Worm (Caenorhabditis elegans): ENCODE results near the gene sra-34.
A peak's percentile ranks its signal among the peaks of the same experiment; 100 is the strongest.

The sra-34 gene

DNA sequence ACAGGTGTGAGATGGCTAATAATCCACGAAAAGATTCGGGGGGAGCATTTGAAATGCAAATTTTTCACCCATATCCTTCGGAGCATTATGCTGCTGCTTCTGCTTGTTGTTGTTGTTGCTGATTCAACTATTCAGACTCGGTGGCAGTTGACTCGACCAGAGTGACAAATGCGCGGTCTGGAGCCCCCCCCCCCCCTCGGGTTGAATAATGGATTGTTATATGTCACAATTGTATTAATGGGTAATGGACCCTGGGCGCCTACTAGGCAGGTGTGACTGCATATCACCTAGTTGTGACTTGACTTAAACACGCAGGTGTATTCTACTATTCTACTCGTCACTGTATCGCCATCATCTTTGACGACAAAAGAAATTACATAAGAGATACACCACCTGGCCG is 32.1 kb upstream of the sra-34 start:
- no peak for TF ChIP-seq ztf-11 (tag; optimal IDR thresholded peaks at IDR 0.05)
- TF ChIP-seq unc-30 (tag; optimal IDR thresholded peaks at IDR 0.05): no peak
- no peak for TF ChIP-seq xbp-1 (tag; optimal IDR thresholded peaks at IDR 0.05)
- no peak for TF ChIP-seq sox-4 (tag; optimal IDR thresholded peaks at IDR 0.05)
- TF ChIP-seq aly-2 (tag; optimal IDR thresholded peaks at IDR 0.05): no peak
- no peak for TF ChIP-seq unc-62 (GFP tag; optimal IDR thresholded peaks at IDR 0.05)
- TF ChIP-seq vab-15 (tag; optimal IDR thresholded peaks at IDR 0.05): no peak

DNA sequence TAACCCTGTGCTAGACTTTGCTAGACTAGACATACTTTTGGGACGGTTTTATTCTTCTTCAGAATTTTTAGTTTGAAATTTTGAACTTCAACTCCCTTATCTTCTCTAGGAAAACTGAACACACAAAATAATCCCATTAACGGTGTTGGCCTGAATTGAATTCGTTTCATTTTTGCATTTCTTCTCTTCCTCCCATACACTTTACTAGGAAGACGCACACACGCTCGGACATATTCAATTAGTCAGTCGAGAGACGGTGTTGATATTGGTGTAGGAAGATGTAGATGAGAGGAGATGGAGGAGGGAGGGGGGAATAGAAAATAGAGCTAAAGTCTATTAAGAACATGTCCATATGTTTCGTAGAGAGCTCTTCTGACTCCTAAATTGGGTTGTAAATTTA is 31.2 kb upstream of the sra-34 start:
- TF ChIP-seq lin-14 (GFP tag; optimal IDR thresholded peaks at IDR 0.05) (peak; percentile 48), lsy-2 (tag; optimal IDR thresholded peaks at IDR 0.05) (no peak), unc-86 (tag; optimal IDR thresholded peaks at IDR 0.05) (peak; percentile 2)

DNA sequence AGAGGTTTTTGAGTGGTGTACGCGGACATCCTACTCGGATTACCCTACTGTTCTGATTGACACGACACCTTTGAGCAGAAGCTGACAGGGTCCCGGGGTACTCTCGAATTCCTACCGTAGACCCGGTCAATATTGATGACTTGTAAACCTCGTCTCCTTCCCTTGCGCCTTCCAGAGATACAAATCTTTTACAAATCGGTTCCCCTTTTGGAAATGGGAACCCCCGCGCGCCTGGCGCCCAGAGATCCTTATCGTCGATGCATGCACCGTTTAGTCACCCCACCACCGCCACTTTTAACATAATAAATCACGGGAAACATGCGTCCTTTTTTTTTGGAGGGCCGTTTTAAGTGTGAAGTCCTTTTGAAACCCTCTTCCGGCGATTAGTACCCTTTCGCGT is 29.6 kb upstream of the sra-34 start:
- TF ChIP-seq nhr-85 (tag): peak; percentile 84
- no peak for TF ChIP-seq snu-23 (GFP tag; optimal IDR thresholded peaks at IDR 0.05)
- peak; percentile 67 for TF ChIP-seq lin-14 (GFP tag; optimal IDR thresholded peaks at IDR 0.05)

DNA sequence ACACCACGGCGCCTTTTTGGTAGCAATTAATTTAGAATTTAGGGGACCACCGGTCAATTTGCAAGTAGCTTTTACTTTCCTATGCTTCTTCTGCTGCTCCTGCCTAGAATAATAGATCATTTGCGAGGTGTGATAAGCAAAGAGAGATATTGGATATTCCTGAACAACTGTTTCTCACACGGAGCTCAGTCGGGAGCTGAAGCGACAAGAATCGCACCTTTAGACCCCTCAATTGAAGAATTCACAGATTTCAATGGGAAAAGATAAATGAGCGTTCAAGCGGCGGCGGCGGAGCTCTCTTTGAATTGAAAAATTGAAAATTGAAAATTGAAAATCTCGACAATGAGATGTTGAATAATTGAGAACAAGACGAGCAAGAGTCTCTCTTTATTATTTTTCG is 29.1 kb upstream of the sra-34 start:
- TF ChIP-seq rnt-1 (tag; optimal IDR thresholded peaks at IDR 0.05) (peak; percentile 11), xbp-1 (tag; optimal IDR thresholded peaks at IDR 0.05) (no peak), hlh-17 (GFP tag; optimal IDR thresholded peaks at IDR 0.05; ENCODE audit: borderline replicate concordance) (no peak), hlh-4 (tag; optimal IDR thresholded peaks at IDR 0.05) (no peak)

DNA sequence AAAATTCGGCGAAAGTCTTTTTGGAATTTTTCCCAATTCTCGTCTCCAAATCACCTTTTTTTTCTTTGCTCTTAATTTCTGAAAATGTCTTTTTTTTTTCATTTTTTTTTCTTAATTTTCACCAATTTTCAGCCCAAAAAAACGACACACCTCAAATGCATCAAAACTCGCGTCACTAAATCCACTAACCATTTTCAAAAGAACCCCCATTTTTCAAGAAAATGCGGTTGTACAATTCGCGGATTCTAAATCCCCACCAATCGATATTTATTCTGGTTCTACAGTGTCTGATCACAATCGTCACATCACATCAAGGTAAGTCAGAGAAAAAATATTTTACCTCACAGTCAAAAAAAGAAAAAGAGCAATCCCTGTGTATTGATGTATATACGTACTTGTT is 28.4 kb upstream of the sra-34 start, which contains the start of gene vab-1:
TSS of gene vab-1 (plus strand) at position 133 of the 400 bp plus-strand sequence.
- TF ChIP-seq unc-62 (GFP tag; optimal IDR thresholded peaks at IDR 0.05) (no peak), efl-1 (optimal IDR thresholded peaks at IDR 0.05) (no peak), efl-1 (GFP tag; optimal IDR thresholded peaks at IDR 0.05 in 1 of 2) (peak in 1 of 2 experiments; percentile 70)

DNA sequence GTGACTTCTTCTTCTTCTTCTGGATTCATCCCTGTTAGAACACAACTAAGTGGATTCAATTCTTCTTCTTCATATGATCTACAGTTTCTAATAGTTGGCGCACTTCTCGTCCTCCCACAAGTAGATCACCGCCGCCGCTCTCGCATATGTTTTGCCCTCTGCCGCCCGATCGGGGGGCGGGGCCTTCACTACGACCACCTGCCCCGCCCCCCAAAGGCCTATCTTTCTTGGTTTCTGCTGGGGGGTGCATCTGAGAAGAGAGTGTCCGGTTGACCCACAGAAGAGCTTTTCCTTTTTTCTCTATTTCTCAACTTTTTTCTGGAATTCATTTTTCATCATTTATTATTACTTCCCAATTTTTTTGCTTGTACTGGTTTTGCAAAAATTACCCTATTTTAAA is 27.6 kb upstream of the sra-34 start:
- TF ChIP-seq blmp-1 (tag; optimal IDR thresholded peaks at IDR 0.05) (peak; percentile 5), efl-1 (optimal IDR thresholded peaks at IDR 0.05) (no peak), efl-1 (GFP tag; optimal IDR thresholded peaks at IDR 0.05 in 1 of 2) (peak in 1 of 2 experiments; percentile 63), unc-130 (tag; optimal IDR thresholded peaks at IDR 0.05) (no peak), nhr-71 (tag; optimal IDR thresholded peaks at IDR 0.05) (no peak), lin-14 (GFP tag; optimal IDR thresholded peaks at IDR 0.05) (peak; percentile 9), rnt-1 (tag; optimal IDR thresholded peaks at IDR 0.05) (peak; percentile 20)

DNA sequence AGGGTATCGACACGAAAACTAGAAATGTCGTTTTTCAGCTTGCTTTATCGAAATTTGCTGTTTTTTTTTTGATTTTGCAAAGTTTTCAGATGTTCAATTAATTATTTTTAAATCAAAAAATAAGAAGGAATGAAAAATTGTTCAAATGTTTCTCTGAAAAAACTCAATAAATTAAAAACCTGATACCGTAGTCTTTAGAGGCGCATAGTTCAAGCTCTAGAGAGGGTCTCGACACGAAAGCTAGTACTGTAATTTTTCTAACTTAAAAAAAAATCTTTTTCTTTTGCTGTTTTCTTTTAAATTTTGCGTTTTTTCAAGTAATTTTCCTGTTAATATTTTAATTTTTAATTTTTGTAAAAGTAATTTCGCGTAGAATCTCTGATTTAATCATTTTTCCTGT is 22.8 kb upstream of the sra-34 start:
- TF ChIP-seq fkh-4 (tag; optimal IDR thresholded peaks at IDR 0.05; ENCODE audit: borderline replicate concordance) (no peak), pax-3 (tag; optimal IDR thresholded peaks at IDR 0.05) (no peak), nhr-12 (tag; optimal IDR thresholded peaks at IDR 0.05) (no peak), nhr-237 (tag; optimal IDR thresholded peaks at IDR 0.05) (no peak), aly-2 (tag; optimal IDR thresholded peaks at IDR 0.05) (no peak), hpl-2 (GFP tag; optimal IDR thresholded peaks at IDR 0.05) (no peak), mep-1 (tag; optimal IDR thresholded peaks at IDR 0.05) (no peak), sox-4 (tag; optimal IDR thresholded peaks at IDR 0.05) (no peak), unc-86 (tag; optimal IDR thresholded peaks at IDR 0.05) (no peak), nhr-85 (tag) (no peak), aha-1 (tag; optimal IDR thresholded peaks at IDR 0.05) (no peak), xbp-1 (tag; optimal IDR thresholded peaks at IDR 0.05) (no peak), sptf-1 (tag; optimal IDR thresholded peaks at IDR 0.05) (no peak)

DNA sequence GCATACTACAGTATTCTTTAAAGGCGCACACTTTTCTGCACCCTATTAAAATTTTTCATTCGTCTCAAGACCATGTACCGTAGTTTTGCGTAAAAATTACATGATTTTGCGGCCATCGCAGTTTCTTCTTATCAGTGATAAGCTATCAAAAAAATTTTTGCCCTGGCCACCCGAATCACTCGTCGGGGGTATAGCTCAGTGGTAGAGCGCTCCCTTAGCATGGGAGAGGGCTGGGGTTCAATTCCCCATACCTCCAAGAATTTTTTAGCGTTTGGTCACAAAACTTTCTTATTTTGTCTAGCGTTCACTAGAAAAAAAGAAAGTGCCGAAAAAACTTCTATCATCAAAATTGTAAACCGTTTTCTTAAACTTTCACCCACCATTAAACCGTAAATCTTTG is 21.7 kb upstream of the sra-34 start:
- TF ChIP-seq elt-2 (tag; optimal IDR thresholded peaks at IDR 0.05) (peak; percentile 39), blmp-1 (tag; optimal IDR thresholded peaks at IDR 0.05) (no peak), lin-13 (GFP tag; optimal IDR thresholded peaks at IDR 0.05) (no peak), sox-4 (tag; optimal IDR thresholded peaks at IDR 0.05) (no peak)

Data from whole organism, L1 larva.